Fruit fly (Drosophila melanogaster) whole organism, prepupa: ENCODE data around the gene CG9674.

ENCODE experiments used
- Blimp-1 ChIP-seq: fragments of 200-800 bp; sonication (Bioruptor generic); optimal IDR thresholded peaks from 3 replicates; lab custom pipeline; 2017; ENCODE audit warnings: missing biosample characterization, missing genetic modification characterization, mild to moderate bottlenecking, moderate library complexity, missing genetic modification reagents
- CG10631 ChIP-seq: fragments of 200-800 bp; sonication (Bioruptor generic); optimal IDR thresholded peaks from 2 replicates; lab custom pipeline; 2016; ENCODE audit warnings: missing biosample characterization, missing genetic modification characterization
- CG10669 ChIP-seq: fragments of 200-800 bp; sonication (Bioruptor generic); optimal IDR thresholded peaks from 3 replicates; lab custom pipeline; 2018; ENCODE audit warnings: missing biosample characterization, mild to moderate bottlenecking, missing genetic modification characterization, moderate library complexity
- CG11762 ChIP-seq: fragments of 200-800 bp; sonication (Bioruptor generic); optimal IDR thresholded peaks from 3 replicates; lab custom pipeline; 2016; ENCODE audit warnings: missing biosample characterization, missing genetic modification characterization; ENCODE audit not compliant: insufficient read depth
- CG11902 ChIP-seq: fragments of 200-800 bp; sonication (Bioruptor generic); optimal IDR thresholded peaks from 3 replicates; lab custom pipeline; 2016; ENCODE audit warnings: missing biosample characterization, missing genetic modification characterization
- CG15336 ChIP-seq: fragments of 200-800 bp; sonication (Bioruptor generic); IDR thresholded peaks from 2 replicates; pipeline ENCODE4 v1.3.6; 2022; ENCODE audit warnings: missing biosample characterization, missing genetic modification characterization
- CG1621 ChIP-seq: fragments of 200-800 bp; sonication (Bioruptor generic); optimal IDR thresholded peaks from 3 replicates; lab custom pipeline; 2018; ENCODE audit warnings: missing biosample characterization, mild to moderate bottlenecking, missing genetic modification characterization
- CG3032 ChIP-seq: fragments of 200-800 bp; optimal IDR thresholded peaks from 2 replicates; lab custom pipeline; 2019; ENCODE audit warnings: missing biosample characterization, mild to moderate bottlenecking, missing genetic modification characterization, moderate library complexity
- CG31627 ChIP-seq: fragments of 200-800 bp; sonication (Bioruptor generic); optimal IDR thresholded peaks from 3 replicates; lab custom pipeline; 2016; ENCODE audit warnings: missing biosample characterization, missing genetic modification characterization
- CG34406 ChIP-seq: fragments of 200-800 bp; sonication (Bioruptor generic); optimal IDR thresholded peaks from 3 replicates; lab custom pipeline; 2016; ENCODE audit warnings: missing biosample characterization, missing genetic modification characterization
- CG3919 ChIP-seq: fragments of 200-800 bp; sonication (Bioruptor generic); optimal IDR thresholded peaks from 3 replicates; lab custom pipeline; 2016; ENCODE audit warnings: missing biosample characterization, missing genetic modification characterization
- CG4318 ChIP-seq: fragments of 200-800 bp; sonication (Bioruptor generic); optimal IDR thresholded peaks from 3 replicates; lab custom pipeline; 2017; ENCODE audit warnings: missing biosample characterization, mild to moderate bottlenecking, missing genetic modification characterization
- CG6163 ChIP-seq: fragments of 200-800 bp; sonication (Bioruptor generic); IDR thresholded peaks from 3 replicates; pipeline ENCODE4 v1.3.6; 2022; ENCODE audit warnings: missing biosample characterization, missing genetic modification characterization
- CG6276 ChIP-seq: fragments of 200-800 bp; sonication (Bioruptor generic); optimal IDR thresholded peaks from 2 replicates; lab custom pipeline; 2017; ENCODE audit warnings: missing biosample characterization, mild to moderate bottlenecking, missing genetic modification characterization
- CG6792 ChIP-seq: fragments of 200-800 bp; sonication (Bioruptor generic); optimal IDR thresholded peaks from 3 replicates; lab custom pipeline; 2016; ENCODE audit warnings: missing biosample characterization, missing genetic modification characterization
- CG6808 ChIP-seq: fragments of 200-800 bp; sonication (Bioruptor generic); optimal IDR thresholded peaks from 3 replicates; lab custom pipeline; 2017; ENCODE audit warnings: missing biosample characterization, missing genetic modification characterization, mild to moderate bottlenecking, moderate library complexity, missing genetic modification reagents
- CG7368 ChIP-seq: fragments of 200-800 bp; sonication (Bioruptor generic); optimal IDR thresholded peaks from 3 replicates; lab custom pipeline; 2016; ENCODE audit warnings: missing biosample characterization, missing genetic modification characterization
- CG8119 ChIP-seq: fragments of 200-800 bp; sonication (Bioruptor generic); IDR thresholded peaks from 3 replicates; pipeline ENCODE4 v1.3.6; 2022; ENCODE audit warnings: missing biosample characterization, missing genetic modification characterization
- CG8319 ChIP-seq: fragments of 200-800 bp; sonication (Bioruptor generic); optimal IDR thresholded peaks from 3 replicates; lab custom pipeline; 2016; ENCODE audit warnings: missing biosample characterization, missing genetic modification characterization
- CG8632 ChIP-seq: fragments of 200-800 bp; sonication (Bioruptor generic); optimal IDR thresholded peaks from 3 replicates; lab custom pipeline; 2016; ENCODE audit warnings: missing biosample characterization, missing genetic modification characterization
- CG9139 ChIP-seq: fragments of 200-800 bp; sonication (Bioruptor generic); optimal IDR thresholded peaks from 3 replicates; lab custom pipeline; 2017; ENCODE audit warnings: missing biosample characterization, mild to moderate bottlenecking, missing genetic modification characterization
- Eip75B ChIP-seq: fragments of 200-800 bp; sonication (Bioruptor generic); optimal IDR thresholded peaks from 3 replicates; lab custom pipeline; 2016; ENCODE audit warnings: missing biosample characterization, missing genetic modification characterization
- Eip78C ChIP-seq: fragments of 200-800 bp; sonication (Bioruptor generic); peaks from one replicate; lab custom pipeline; 2016; ENCODE audit warnings: missing biosample characterization, missing genetic modification characterization
- Eip93F ChIP-seq: fragments of 200-800 bp; sonication (Bioruptor generic); optimal IDR thresholded peaks from 2 replicates; lab custom pipeline; 2016; ENCODE audit warnings: missing biosample characterization, mild to moderate bottlenecking, missing genetic modification characterization
- Ets21C ChIP-seq: fragments of 200-800 bp; sonication (Bioruptor generic); optimal IDR thresholded peaks from 3 replicates; lab custom pipeline; 2016; ENCODE audit warnings: missing biosample characterization, missing genetic modification characterization
- Ets96B ChIP-seq: fragments of 200-800 bp; optimal IDR thresholded peaks from 2 replicates; lab custom pipeline; 2019; ENCODE audit warnings: missing biosample characterization, mild to moderate bottlenecking, missing genetic modification characterization, moderate library complexity
- Hr38 ChIP-seq: sonication (Bioruptor generic); optimal IDR thresholded peaks from 2 replicates; lab custom pipeline; 2016; ENCODE audit warnings: missing biosample characterization, missing genetic modification characterization
- Hr39 ChIP-seq: fragments of 200-800 bp; sonication (Bioruptor generic); optimal IDR thresholded peaks from 2 replicates; lab custom pipeline; 2016; ENCODE audit warnings: missing biosample characterization, missing genetic modification characterization
- Hr4 ChIP-seq: fragments of 200-800 bp; sonication (Bioruptor generic); optimal IDR thresholded peaks from 3 replicates; lab custom pipeline; 2016; ENCODE audit warnings: missing biosample characterization, missing genetic modification characterization
- Met ChIP-seq: fragments of 200-800 bp; sonication (Bioruptor generic); optimal IDR thresholded peaks from 3 replicates; lab custom pipeline; 2016; ENCODE audit warnings: missing biosample characterization, missing genetic modification characterization
- Smox ChIP-seq: fragments of 200-800 bp; sonication (Bioruptor generic); optimal IDR thresholded peaks from 3 replicates; lab custom pipeline; 2016; ENCODE audit warnings: missing biosample characterization, missing genetic modification characterization
- Sox102F ChIP-seq: fragments of 200-800 bp; sonication (Bioruptor generic); optimal IDR thresholded peaks from 2 replicates; lab custom pipeline; 2016; ENCODE audit warnings: missing biosample characterization, mild to moderate bottlenecking, missing genetic modification characterization
- Sox14 ChIP-seq: fragments of 200-800 bp; sonication (Bioruptor generic); optimal IDR thresholded peaks from 3 replicates; lab custom pipeline; 2016; ENCODE audit warnings: missing biosample characterization, missing genetic modification characterization
- Sox15 ChIP-seq: fragments of 200-800 bp; sonication (Bioruptor generic); optimal IDR thresholded peaks from 3 replicates; lab custom pipeline; 2016; ENCODE audit warnings: missing biosample characterization, missing genetic modification characterization
- achi ChIP-seq: fragments of 200-800 bp; sonication (Bioruptor generic); optimal IDR thresholded peaks from 3 replicates; lab custom pipeline; 2016; ENCODE audit warnings: missing biosample characterization, missing genetic modification characterization
- acj6 ChIP-seq: fragments of 200-800 bp; sonication (Bioruptor generic); optimal IDR thresholded peaks from 3 replicates; lab custom pipeline; 2016; ENCODE audit warnings: missing biosample characterization, missing genetic modification characterization
- cyc ChIP-seq: fragments of 200-800 bp; sonication (Bioruptor generic); optimal IDR thresholded peaks from 3 replicates; lab custom pipeline; 2016; ENCODE audit warnings: missing biosample characterization, missing genetic modification characterization
- dsx ChIP-seq: fragments of 200-800 bp; optimal IDR thresholded peaks from 3 replicates; lab custom pipeline; 2019; ENCODE audit warnings: missing biosample characterization, mild to moderate bottlenecking, missing genetic modification characterization, moderate library complexity; ENCODE audit not compliant: poor library complexity, severe bottlenecking
- eg ChIP-seq: fragments of 200-800 bp; sonication (Bioruptor generic); IDR thresholded peaks from 3 replicates; pipeline ENCODE4 v1.3.6; 2022; ENCODE audit warnings: missing biosample characterization, missing genetic modification characterization
- fd59A ChIP-seq: fragments of 200-800 bp; sonication (Bioruptor generic); optimal IDR thresholded peaks from 2 replicates; lab custom pipeline; 2017; ENCODE audit warnings: missing biosample characterization, mild to moderate bottlenecking, missing genetic modification characterization, missing genetic modification reagents
- fd85E ChIP-seq: fragments of 200-800 bp; sonication (Bioruptor generic); optimal IDR thresholded peaks from 3 replicates; lab custom pipeline; 2016; ENCODE audit warnings: missing biosample characterization, missing genetic modification characterization
- fkh ChIP-seq: fragments of 200-800 bp; sonication (Bioruptor generic); optimal IDR thresholded peaks from 3 replicates; lab custom pipeline; 2017; ENCODE audit warnings: missing biosample characterization, mild to moderate bottlenecking, missing genetic modification characterization, moderate library complexity
- net ChIP-seq: fragments of 200-800 bp; sonication (Bioruptor generic); optimal IDR thresholded peaks from 3 replicates; lab custom pipeline; 2016; ENCODE audit warnings: missing biosample characterization, missing genetic modification characterization
- salr ChIP-seq, 2 experiments: fragments of 200-800 bp; sonication (Bioruptor generic); optimal IDR thresholded peaks; 3 replicates each; lab custom pipeline; 2016 to 2018; ENCODE audit warnings: missing biosample characterization in 2 of 2, missing genetic modification characterization in 2 of 2, mild to moderate bottlenecking in 1 of 2
- spab ChIP-seq: fragments of 200-800 bp; sonication (Bioruptor generic); optimal IDR thresholded peaks from 2 replicates; lab custom pipeline; 2017; ENCODE audit warnings: missing biosample characterization, mild to moderate bottlenecking, missing genetic modification characterization, missing genetic modification reagents
- ss ChIP-seq, 2 experiments: fragments of 200-800 bp; sonication (Bioruptor generic); optimal IDR thresholded peaks; 2 replicates in 1 of 2; 3 replicates in 1 of 2; lab custom pipeline; 2017 to 2018; ENCODE audit warnings: mild to moderate bottlenecking in 2 of 2, missing biosample characterization in 2 of 2, missing genetic modification characterization in 2 of 2, moderate library complexity in 1 of 2
- svp ChIP-seq: fragments of 200-800 bp; sonication (Bioruptor generic); peaks from one replicate; lab custom pipeline; 2016; ENCODE audit warnings: missing biosample characterization, missing genetic modification characterization
- topi ChIP-seq: fragments of 200-800 bp; sonication (Bioruptor generic); optimal IDR thresholded peaks from 3 replicates; lab custom pipeline; 2016; ENCODE audit warnings: missing biosample characterization, missing genetic modification characterization
- vri ChIP-seq: fragments of 200-800 bp; sonication (Bioruptor generic); optimal IDR thresholded peaks from 3 replicates; lab custom pipeline; 2016; ENCODE audit warnings: missing biosample characterization, mild to moderate bottlenecking, missing genetic modification characterization

The CG9674 gene

dm6 chr3L:16824725-16825124 lies 17.2 kb upstream of the CG9674 start:
- no peak for TF ChIP-seq CG10631
- TF ChIP-seq fkh: peak; percentile 40
- 0 out of 3 replicates have a peak, but pooled peaks have one; percentile 9 for TF ChIP-seq CG6163 (GFP tag; lab: Robert Waterston, UW)

- TF ChIP-seq CG3919 (GFP tag; lab: Kevin White, UChicago): peak; percentile 92
- peak; percentile 87 for TF ChIP-seq CG6792
- peak; percentile 93 for TF ChIP-seq Sox14 (GFP tag; lab: Kevin White, UChicago)
- peak; percentile 95 for TF ChIP-seq CG6163 (GFP tag; lab: Robert Waterston, UW)
- peak; percentile 91 for TF ChIP-seq achi (GFP tag; lab: Kevin White, UChicago)
- TF ChIP-seq CG7368 (GFP tag; lab: Kevin White, UChicago): peak; percentile 85
- TF ChIP-seq Hr38 (GFP tag; lab: Kevin White, UChicago): no peak
- TF ChIP-seq Met (GFP tag; lab: Kevin White, UChicago): peak; percentile 94
- peak; percentile 90 for TF ChIP-seq vri (GFP tag; lab: Kevin White, UChicago)
- no peak for TF ChIP-seq Eip93F (GFP tag; lab: Kevin White, UChicago)
- TF ChIP-seq cyc: peak; percentile 88
- TF ChIP-seq Eip78C (GFP tag; lab: Kevin White, UChicago): peak; percentile 99
- TF ChIP-seq CG8119 (GFP tag; lab: Robert Waterston, UW): peak; percentile 74
- peak; percentile 79 for TF ChIP-seq Blimp-1 (GFP tag; lab: Kevin White, UChicago)
- TF ChIP-seq CG10631: peak; percentile 89
- TF ChIP-seq CG8632 (GFP tag; lab: Kevin White, UChicago): peak; percentile 91
- peak; percentile 95 for TF ChIP-seq CG9139 (GFP tag; lab: Kevin White, UChicago)
- peak; percentile 96 for TF ChIP-seq Ets96B (tag; lab: Kevin White, UChicago)
- peak; percentile 92 for TF ChIP-seq topi (GFP tag; lab: Kevin White, UChicago)
- peak; percentile 78 for TF ChIP-seq CG15336 (GFP tag; lab: Robert Waterston, UW)
- TF ChIP-seq Sox15 (GFP tag; lab: Kevin White, UChicago): peak; percentile 75
- TF ChIP-seq CG3032: peak; percentile 97
- peak; percentile 90 for TF ChIP-seq CG34406 (GFP tag; lab: Kevin White, UChicago)
- peak; percentile 67; the same call in 2 of the 3 replicates for TF ChIP-seq eg (GFP tag; lab: Robert Waterston, UW)
- peak; percentile 91 for TF ChIP-seq CG31627 (GFP tag; lab: Kevin White, UChicago)
- peak; percentile 32 for TF ChIP-seq CG4318 (GFP tag; lab: Kevin White, UChicago)
- TF ChIP-seq Hr39 (GFP tag; lab: Kevin White, UChicago): peak; percentile 86
- peak; percentile 96 for TF ChIP-seq CG10669 (GFP tag; lab: Kevin White, UChicago)
- peak; percentile 77 to 94 for TF ChIP-seq salr (GFP tag; optimal IDR thresholded peaks at IDR 0.05; lab: Kevin White, UChicago)
- peak; percentile 94 for TF ChIP-seq Eip75B
- no peak for TF ChIP-seq fkh
- peak; percentile 95 for TF ChIP-seq CG1621 (tag; lab: Kevin White, UChicago)
- peak; percentile 96 for TF ChIP-seq fd59A (GFP tag; lab: Kevin White, UChicago)
- peak; percentile 39 for TF ChIP-seq CG6276 (GFP tag; lab: Kevin White, UChicago)
- TF ChIP-seq ss (GFP tag; optimal IDR thresholded peaks at IDR 0.05; lab: Kevin White, UChicago): peak; percentile 96 to 97
- peak; percentile 89 for TF ChIP-seq Smox (GFP tag; lab: Kevin White, UChicago)
- TF ChIP-seq spab (GFP tag; lab: Kevin White, UChicago): peak; percentile 97
- peak; percentile 81 for TF ChIP-seq CG11762 (GFP tag; lab: Kevin White, UChicago)
- peak; percentile 80 for TF ChIP-seq Ets21C (GFP tag; lab: Kevin White, UChicago)
- peak; percentile 93 for TF ChIP-seq acj6 (GFP tag; lab: Kevin White, UChicago)
- TF ChIP-seq net (GFP tag; lab: Kevin White, UChicago): peak; percentile 86
- TF ChIP-seq CG6808 (GFP tag; lab: Kevin White, UChicago): peak; percentile 96
- peak; percentile 85 for TF ChIP-seq CG8319 (GFP tag; lab: Kevin White, UChicago)
- TF ChIP-seq svp (GFP tag; lab: Kevin White, UChicago): peak; percentile 97
- peak; percentile 44 for TF ChIP-seq fd85E (GFP tag; lab: Kevin White, UChicago)
- peak; percentile 93 for TF ChIP-seq Sox102F (GFP tag; lab: Kevin White, UChicago)
- TF ChIP-seq CG11902 (GFP tag; lab: Kevin White, UChicago): peak; percentile 77
- peak; percentile 96 for TF ChIP-seq dsx (GFP tag; lab: Kevin White, UChicago)
- peak; percentile 46 for TF ChIP-seq Hr4 (GFP tag; lab: Kevin White, UChicago)
Measured at dm6 chr3L:16818063-16818462, 10.5 kb upstream of the CG9674 start.
